Worm (Caenorhabditis elegans) whole organism, midembryonic: ENCODE measurements around the gene lnkn-1.

Source experiments
- flt-1 ChIP-seq: fragments of 200-800 bp; sonication (Bioruptor generic); IDR thresholded peaks from 2 replicates; pipeline ENCODE4 v1.3.6; 2022; ENCODE audit warnings: missing genetic modification characterization, missing compliant biosample characterization
- med-1 ChIP-seq: sonication (generic microtip); optimal IDR thresholded peaks from 2 replicates; lab custom pipeline; 2017; ENCODE audit warnings: missing genetic modification characterization, mild to moderate bottlenecking, missing compliant biosample characterization, antibody characterized with exemption, missing genetic modification reagents; ENCODE audit not compliant: insufficient read depth

DNA sequence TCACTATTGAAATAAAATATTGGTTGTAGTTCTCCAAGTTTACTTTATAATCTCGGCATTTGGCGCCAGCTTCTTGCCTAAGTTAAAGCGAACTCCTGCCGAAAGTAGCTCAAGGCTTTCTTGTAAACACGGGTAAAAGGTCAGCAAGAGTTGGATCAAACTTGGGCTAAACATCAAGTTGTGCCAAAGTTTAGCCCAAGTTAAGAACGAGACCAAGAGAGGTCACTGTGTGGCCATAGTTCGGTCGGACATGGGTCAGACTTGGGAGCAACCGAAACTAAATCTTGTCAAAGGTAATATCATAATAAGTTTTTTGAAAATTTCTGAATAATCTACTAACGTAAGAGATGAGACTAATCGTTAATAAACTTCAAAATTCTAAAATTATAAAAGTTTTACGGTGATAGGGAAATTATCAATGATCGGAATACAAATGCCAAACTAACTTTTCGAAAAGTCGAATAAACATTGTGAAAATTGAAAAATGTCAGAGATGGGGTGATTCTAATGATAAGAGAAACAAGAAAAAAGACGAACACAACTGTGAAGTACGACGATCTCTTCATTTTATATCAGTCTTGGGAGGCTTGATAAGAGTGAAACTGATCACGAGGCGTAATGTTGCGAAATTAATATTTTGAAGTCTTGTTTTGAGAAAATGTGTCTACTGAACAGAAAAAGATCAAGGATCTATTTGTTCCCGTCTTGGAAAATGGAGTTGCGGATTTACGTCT, 21.9 kb upstream of the lnkn-1 start:
- no peak for TF ChIP-seq flt-1 (GFP tag; lab: Robert Waterston, UW)
- no peak for TF ChIP-seq med-1 (GFP tag; lab: Kevin White, UChicago)
